Worm (Caenorhabditis elegans) whole organism, L4 larva: Measurements from ENCODE around the gene F17A2.13.

Experiments used
- R02D3.7 ChIP-seq: fragments of 150-350 bp; sonication (generic microtip); optimal IDR thresholded peaks from 3 replicates; lab custom pipeline; 2014; ENCODE audit warnings: missing biosample characterization, missing genetic modification characterization
- attf-4 ChIP-seq: sonication (generic microtip); optimal IDR thresholded peaks from 3 replicates; lab custom pipeline; 2017; ENCODE audit warnings: missing biosample characterization, missing genetic modification characterization
- egl-27 ChIP-seq: sonication (generic microtip); optimal IDR thresholded peaks from 3 replicates; lab custom pipeline; 2017; ENCODE audit warnings: missing biosample characterization, missing genetic modification reagents, missing genetic modification characterization
- jun-1 ChIP-seq: fragments of 150-350 bp; optimal IDR thresholded peaks from 2 replicates; lab custom pipeline; 2014; ENCODE audit warnings: missing biosample characterization, missing genetic modification reagents, missing genetic modification characterization
- lim-7 ChIP-seq: fragments of 200-800 bp; sonication (Bioruptor generic); IDR thresholded peaks from 2 replicates; pipeline ENCODE4 v1.3.6; 2022; ENCODE audit warnings: missing genetic modification characterization, missing compliant biosample characterization
- nhr-11 ChIP-seq: fragments of 150-350 bp; optimal IDR thresholded peaks from 2 replicates; lab custom pipeline; 2014; ENCODE audit warnings: missing biosample characterization, missing genetic modification characterization
- snpc-4 ChIP-seq: fragments of 150-350 bp; optimal IDR thresholded peaks from 2 replicates; lab custom pipeline; 2014; ENCODE audit warnings: missing biosample characterization, missing genetic modification characterization
- unc-62 ChIP-seq, 3 experiments: fragments of 150-350 bp in 1 of 3; sonication (generic microtip); optimal IDR thresholded peaks in 2 of 3; peaks in 1 of 3; 1 replicate in 1 of 3; 2 replicates in 2 of 3; lab custom pipeline; 2014 to 2017; ENCODE audit warnings: missing biosample characterization in 3 of 3, missing genetic modification characterization in 3 of 3, missing genetic modification reagents in 3 of 3, missing genotype in 1 of 3
- ztf-11 ChIP-seq: fragments of 150-350 bp; optimal IDR thresholded peaks from 2 replicates; lab custom pipeline; 2014; ENCODE audit warnings: missing biosample characterization, missing genetic modification characterization

DNA sequence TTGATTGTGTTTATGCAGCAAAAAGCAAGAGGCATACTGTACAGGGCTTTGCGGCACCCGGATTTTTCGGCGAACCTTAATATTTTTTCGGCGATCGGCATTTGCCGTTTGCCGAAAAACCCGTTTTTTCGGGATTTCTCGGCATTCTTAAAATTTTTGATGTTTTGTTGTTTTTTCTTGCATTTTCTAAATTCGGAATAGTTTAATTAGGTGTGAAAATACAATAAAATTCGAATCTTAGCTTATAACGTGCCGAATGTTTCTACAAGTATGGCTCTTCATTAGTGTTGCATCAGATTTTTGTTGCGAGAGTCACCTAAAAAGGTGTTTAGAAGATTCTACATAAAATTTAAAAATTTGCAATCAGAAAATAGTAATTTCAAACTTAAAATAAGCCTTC is 45.9 kb upstream of the F17A2.13 start, which contains the start of gene C04B4.6:
- TF ChIP-seq snpc-4 (no peak), jun-1 (tag; lab: Kevin White, UChicago) (no peak), attf-4 (tag; lab: Kevin White, UChicago) (no peak), unc-62 (GFP tag; optimal IDR thresholded peaks at IDR 0.05 in 1 of 2; lab: Kevin White, UChicago) (no peak), unc-62 (tag; optimal IDR thresholded peaks at IDR 0.05; lab: Kevin White, UChicago) (no peak), lim-7 (no peak), R02D3.7 (tag; lab: Kevin White, UChicago) (no peak), ztf-11 (tag; lab: Kevin White, UChicago) (no peak), nhr-11 (no peak), egl-27 (tag; lab: Kevin White, UChicago) (no peak)
